Fruit fly (Drosophila melanogaster): ENCODE data around the gene CG3330.
A peak's percentile ranks its signal among the peaks of the same experiment; 100 is the strongest.

CG3330 gene

dm6 chr3R:27289638-27290037 is 41.0 kb downstream of the CG3330 start:
- TF ChIP-seq CG7101 (tag; optimal IDR thresholded peaks at IDR 0.05) (peak; percentile 7), Mnt (GFP tag; optimal IDR thresholded peaks at IDR 0.05) (no peak), bab1 (GFP tag; optimal IDR thresholded peaks at IDR 0.05) (no peak), tj (GFP tag; optimal IDR thresholded peaks at IDR 0.05) (no peak), CG14711 (tag; optimal IDR thresholded peaks at IDR 0.05) (peak; percentile 1), Crg-1 (GFP tag; optimal IDR thresholded peaks at IDR 0.05) (no peak), CG33017 (tag; optimal IDR thresholded peaks at IDR 0.05) (peak; percentile 19)

dm6 chr3R:27288202-27289135 is 42.2 kb downstream of the CG3330 start, which contains the start of the genes bigmax and Hmu:
bigmax (minus strand) TSS chr3R:27288526.
Hmu (plus strand) TSS chr3R:27288769.
- TF ChIP-seq pad (GFP tag; optimal IDR thresholded peaks at IDR 0.05) (peak; percentile 56), CG11617 (GFP tag; optimal IDR thresholded peaks at IDR 0.05) (peak; percentile 71), CG12768 (GFP tag; optimal IDR thresholded peaks at IDR 0.05) (peak; percentile 34), CG14711 (tag; optimal IDR thresholded peaks at IDR 0.05) (peak; percentile 73), CG7045 (GFP tag; optimal IDR thresholded peaks at IDR 0.05) (peak; percentile 79), tj (GFP tag; optimal IDR thresholded peaks at IDR 0.05) (peak; percentile 96), toe (GFP tag; optimal IDR thresholded peaks at IDR 0.05) (peak; percentile 89), Hr96 (GFP tag; optimal IDR thresholded peaks at IDR 0.05) (peak; percentile 77), kay (GFP tag; ENCODE audit: borderline replicate concordance) (no peak), Crg-1 (GFP tag; optimal IDR thresholded peaks at IDR 0.05) (peak; percentile 71), CG7101 (tag; optimal IDR thresholded peaks at IDR 0.05) (peak; percentile 78), bab1 (GFP tag; optimal IDR thresholded peaks at IDR 0.05) (peak; percentile 80), CG5204 (GFP tag; optimal IDR thresholded peaks at IDR 0.05) (peak; percentile 74), Mnt (GFP tag; optimal IDR thresholded peaks at IDR 0.05) (peak; percentile 83), Clk (GFP tag; optimal IDR thresholded peaks at IDR 0.05) (peak; percentile 70), cic (GFP tag; optimal IDR thresholded peaks at IDR 0.05) (peak; percentile 78), cnc (optimal IDR thresholded peaks at IDR 0.05) (peak in 1 of 2 experiments; percentile 72), ovo (GFP tag; optimal IDR thresholded peaks at IDR 0.05) (no peak), CG1620 (GFP tag; optimal IDR thresholded peaks at IDR 0.05) (peak; percentile 81), CG33017 (tag; optimal IDR thresholded peaks at IDR 0.05) (peak; percentile 50)

- TF ChIP-seq cnc (optimal IDR thresholded peaks at IDR 0.05) (no peak), Mnt (GFP tag; optimal IDR thresholded peaks at IDR 0.05) (peak; percentile 54)
Observed at dm6 chr3R:27283645-27284044, 47.0 kb downstream of the CG3330 start, which contains the start of gene CG3368. CG3368 (plus strand) TSS chr3R:27283780.

dm6 chr3R:27282286-27282685 is 48.4 kb downstream of the CG3330 start, which contains the start of gene mrt:
mrt (minus strand) TSS chr3R:27282661.
- TF ChIP-seq CG12768 (GFP tag; optimal IDR thresholded peaks at IDR 0.05) (peak; percentile 51), CG33017 (tag; optimal IDR thresholded peaks at IDR 0.05) (peak; percentile 78), CG7045 (GFP tag; optimal IDR thresholded peaks at IDR 0.05) (peak; percentile 68), Hr96 (GFP tag; optimal IDR thresholded peaks at IDR 0.05) (peak; percentile 70), cnc (optimal IDR thresholded peaks at IDR 0.05) (no peak), toe (GFP tag; optimal IDR thresholded peaks at IDR 0.05) (peak; percentile 76), kay (GFP tag; ENCODE audit: borderline replicate concordance) (no peak), Clk (GFP tag; optimal IDR thresholded peaks at IDR 0.05) (peak; percentile 59), Crg-1 (GFP tag; optimal IDR thresholded peaks at IDR 0.05) (peak; percentile 41), Mnt (GFP tag; optimal IDR thresholded peaks at IDR 0.05) (peak; percentile 21), CG7101 (tag; optimal IDR thresholded peaks at IDR 0.05) (peak; percentile 75), tj (GFP tag; optimal IDR thresholded peaks at IDR 0.05) (peak; percentile 62), pad (GFP tag; optimal IDR thresholded peaks at IDR 0.05) (peak; percentile 48), cic (GFP tag; optimal IDR thresholded peaks at IDR 0.05) (no peak), CG5204 (GFP tag; optimal IDR thresholded peaks at IDR 0.05) (peak; percentile 84), CG11617 (GFP tag; optimal IDR thresholded peaks at IDR 0.05) (peak; percentile 85), bab1 (GFP tag; optimal IDR thresholded peaks at IDR 0.05) (peak; percentile 74), CG1620 (GFP tag; optimal IDR thresholded peaks at IDR 0.05) (peak; percentile 67), ovo (GFP tag; optimal IDR thresholded peaks at IDR 0.05) (no peak), CG14711 (tag; optimal IDR thresholded peaks at IDR 0.05) (peak; percentile 72)

- TF ChIP-seq CG33017 (tag; optimal IDR thresholded peaks at IDR 0.05) (no peak), Hr96 (GFP tag; optimal IDR thresholded peaks at IDR 0.05) (peak; percentile 4), bab1 (GFP tag; optimal IDR thresholded peaks at IDR 0.05) (no peak), ovo (GFP tag; optimal IDR thresholded peaks at IDR 0.05) (no peak), cic (GFP tag; optimal IDR thresholded peaks at IDR 0.05) (peak; percentile 30), toe (GFP tag; optimal IDR thresholded peaks at IDR 0.05) (no peak), pad (GFP tag; optimal IDR thresholded peaks at IDR 0.05) (no peak), CG1620 (GFP tag; optimal IDR thresholded peaks at IDR 0.05) (no peak), Clk (GFP tag; optimal IDR thresholded peaks at IDR 0.05) (no peak), CG7101 (tag; optimal IDR thresholded peaks at IDR 0.05) (no peak), CG11617 (GFP tag; optimal IDR thresholded peaks at IDR 0.05) (no peak), tj (GFP tag; optimal IDR thresholded peaks at IDR 0.05) (no peak), CG5204 (GFP tag; optimal IDR thresholded peaks at IDR 0.05) (no peak), Mnt (GFP tag; optimal IDR thresholded peaks at IDR 0.05) (peak; percentile 16), Crg-1 (GFP tag; optimal IDR thresholded peaks at IDR 0.05) (no peak), cnc (optimal IDR thresholded peaks at IDR 0.05) (no peak), CG12768 (GFP tag; optimal IDR thresholded peaks at IDR 0.05) (no peak), kay (GFP tag; ENCODE audit: borderline replicate concordance) (no peak), CG14711 (tag; optimal IDR thresholded peaks at IDR 0.05) (no peak), CG7045 (GFP tag; optimal IDR thresholded peaks at IDR 0.05) (no peak)
Observed at dm6 chr3R:27281811-27282131, 48.9 kb downstream of the CG3330 start.
